Fruit fly (Drosophila melanogaster) whole organism, embryonic: Measurements from ENCODE around the gene CanB.
A peak's percentile ranks its signal among the peaks of the same experiment; 100 is the strongest.

ENCODE experiments used
- ATbp ChIP-seq: fragments of 200-800 bp; sonication (Bioruptor generic); optimal IDR thresholded peaks from 2 replicates; lab custom pipeline; 2017; ENCODE audit warnings: missing biosample characterization, mild to moderate bottlenecking, missing genetic modification characterization, missing genetic modification reagents
- Blimp-1 ChIP-seq: fragments of 200-800 bp; sonication (Bioruptor generic); optimal IDR thresholded peaks from 3 replicates; lab custom pipeline; 2018; ENCODE audit warnings: missing biosample characterization, missing genetic modification characterization, mild to moderate bottlenecking, moderate library complexity, missing genetic modification reagents
- CG10321 ChIP-seq: fragments of 200-800 bp; sonication (Bioruptor generic); IDR thresholded peaks from 2 replicates; pipeline ENCODE4 v1.3.6; 2022; ENCODE audit warnings: missing biosample characterization, missing genetic modification characterization
- CG10654 ChIP-seq: fragments of 200-800 bp; sonication (Bioruptor generic); optimal IDR thresholded peaks from 2 replicates; lab custom pipeline; 2016; ENCODE audit warnings: missing biosample characterization, missing genetic modification characterization
- CG10959 ChIP-seq: fragments of 200-800 bp; sonication (Bioruptor generic); IDR thresholded peaks from 2 replicates; pipeline ENCODE4 v1.3.6; 2022; ENCODE audit warnings: missing biosample characterization, missing genetic modification characterization
- CG11696 ChIP-seq: fragments of 200-800 bp; sonication (Bioruptor generic); IDR thresholded peaks from 2 replicates; pipeline ENCODE4 v1.3.6; 2022; ENCODE audit warnings: missing biosample characterization, missing genetic modification characterization
- CG12236 ChIP-seq: fragments of 200-800 bp; sonication (Bioruptor generic); optimal IDR thresholded peaks from 2 replicates; lab custom pipeline; 2016; ENCODE audit warnings: missing biosample characterization, missing genetic modification characterization
- CG1233 ChIP-seq: fragments of 200-800 bp; sonication (Bioruptor generic); optimal IDR thresholded peaks from 4 replicates; lab custom pipeline; 2018; ENCODE audit warnings: missing biosample characterization, mild to moderate bottlenecking, missing genetic modification characterization
- CG13624 ChIP-seq: fragments of 200-800 bp; sonication (Bioruptor generic); optimal IDR thresholded peaks from 2 replicates; lab custom pipeline; 2016; ENCODE audit warnings: missing biosample characterization, missing genetic modification characterization
- CG18476 ChIP-seq: fragments of 200-800 bp; sonication (Bioruptor generic); optimal IDR thresholded peaks from 2 replicates; lab custom pipeline; 2016; ENCODE audit warnings: missing biosample characterization, mild to moderate bottlenecking, missing genetic modification characterization
- CG18619 ChIP-seq: fragments of 200-800 bp; sonication (Bioruptor generic); optimal IDR thresholded peaks from 3 replicates; lab custom pipeline; 2017; ENCODE audit warnings: missing biosample characterization, mild to moderate bottlenecking, missing genetic modification characterization
- CG2120 ChIP-seq: fragments of 200-800 bp; sonication (Bioruptor generic); optimal IDR thresholded peaks from 3 replicates; lab custom pipeline; 2016; ENCODE audit warnings: missing biosample characterization, missing genetic modification characterization
- CG30431 ChIP-seq: fragments of 200-800 bp; sonication (Bioruptor generic); optimal IDR thresholded peaks from 2 replicates; lab custom pipeline; 2017; ENCODE audit warnings: missing biosample characterization, missing genetic modification characterization
- CG3281 ChIP-seq: fragments of 200-800 bp; sonication (Bioruptor generic); optimal IDR thresholded peaks from 3 replicates; lab custom pipeline; 2017; ENCODE audit warnings: missing biosample characterization, mild to moderate bottlenecking, missing genetic modification characterization
- CG34224 ChIP-seq: fragments of 200-800 bp; sonication (Bioruptor generic); IDR thresholded peaks from 3 replicates; pipeline ENCODE4 v1.3.6; 2022; ENCODE audit warnings: missing biosample characterization, missing genetic modification characterization; ENCODE audit not compliant: partially characterized antibody
- CG34376 ChIP-seq: fragments of 200-800 bp; sonication (Bioruptor generic); optimal IDR thresholded peaks from 2 replicates; lab custom pipeline; 2018; ENCODE audit warnings: missing biosample characterization, mild to moderate bottlenecking, missing genetic modification characterization
- CG3726 ChIP-seq: fragments of 200-800 bp; sonication (Bioruptor generic); IDR thresholded peaks from 3 replicates; pipeline ENCODE4, ENCODE4 v1.3.6; 2022; ENCODE audit warnings: missing biosample characterization, missing genetic modification characterization
- CG3995 ChIP-seq: fragments of 200-800 bp; sonication (Bioruptor generic); optimal IDR thresholded peaks from 3 replicates; lab custom pipeline; 2016; ENCODE audit warnings: missing biosample characterization, missing genetic modification characterization
- CG4404 ChIP-seq: fragments of 200-800 bp; sonication (Bioruptor generic); IDR thresholded peaks from 2 replicates; pipeline ENCODE4 v1.3.6; 2022; ENCODE audit warnings: missing biosample characterization, missing genetic modification characterization
- CG6854 ChIP-seq: fragments of 200-800 bp; sonication (Bioruptor generic); optimal IDR thresholded peaks from 3 replicates; lab custom pipeline; 2017; ENCODE audit warnings: missing biosample characterization, mild to moderate bottlenecking, missing genetic modification characterization
- CG7745 ChIP-seq: fragments of 200-800 bp; sonication (Bioruptor generic); optimal IDR thresholded peaks from 2 replicates; lab custom pipeline; 2018; ENCODE audit warnings: missing biosample characterization, mild to moderate bottlenecking, missing genetic modification characterization, moderate library complexity
- Dek ChIP-seq: fragments of 200-800 bp; sonication (Bioruptor generic); optimal IDR thresholded peaks from 3 replicates; lab custom pipeline; 2019; ENCODE audit warnings: missing biosample characterization, mild to moderate bottlenecking, missing genetic modification characterization, moderate library complexity
- Doc3 ChIP-seq: fragments of 200-800 bp; sonication (Bioruptor generic); IDR thresholded peaks from 3 replicates; pipeline ENCODE4 v1.3.6; 2022; ENCODE audit warnings: missing biosample characterization, missing genetic modification characterization; ENCODE audit not compliant: partially characterized antibody
- Elba2 ChIP-seq: fragments of 200-800 bp; sonication (Bioruptor generic); optimal IDR thresholded peaks from 3 replicates; lab custom pipeline; 2016; ENCODE audit warnings: missing biosample characterization, missing genetic modification characterization
- Fer3 ChIP-seq: fragments of 200-800 bp; sonication (Bioruptor generic); optimal IDR thresholded peaks from 2 replicates; lab custom pipeline; 2018; ENCODE audit warnings: missing biosample characterization, mild to moderate bottlenecking, missing genetic modification characterization, moderate library complexity
- H2.0 ChIP-seq: fragments of 200-800 bp; sonication (Bioruptor generic); IDR thresholded peaks from 2 replicates; pipeline ENCODE4 v1.3.6; 2022; ENCODE audit warnings: missing biosample characterization, missing genetic modification characterization
- HLH3B ChIP-seq: fragments of 200-800 bp; sonication (Bioruptor generic); IDR thresholded peaks from 2 replicates; pipeline ENCODE4 v1.3.6; 2022; ENCODE audit warnings: missing biosample characterization, missing genetic modification characterization
- Hmx ChIP-seq: fragments of 200-800 bp; sonication (Bioruptor generic); optimal IDR thresholded peaks from 2 replicates; lab custom pipeline; 2016; ENCODE audit warnings: missing biosample characterization, missing genetic modification characterization
- Hsf ChIP-seq: fragments of 200-800 bp; sonication (Bioruptor generic); optimal IDR thresholded peaks from 3 replicates; lab custom pipeline; 2016; ENCODE audit warnings: missing biosample characterization, missing genetic modification characterization
- Scr ChIP-seq: fragments of 200-800 bp; sonication (Bioruptor generic); IDR thresholded peaks from 2 replicates; pipeline ENCODE4 v1.3.6; 2022; ENCODE audit warnings: missing biosample characterization, missing genetic modification characterization; ENCODE audit not compliant: partially characterized antibody
- al ChIP-seq: fragments of 200-800 bp; sonication (Bioruptor generic); IDR thresholded peaks from 2 replicates; pipeline ENCODE4 v1.3.6; 2022; ENCODE audit warnings: missing biosample characterization, missing genetic modification characterization
- amos ChIP-seq: fragments of 200-800 bp; sonication (Bioruptor generic); IDR thresholded peaks from 2 replicates; pipeline ENCODE4 v1.3.6; 2022; ENCODE audit warnings: missing biosample characterization, missing genetic modification characterization; ENCODE audit not compliant: partially characterized antibody
- ase ChIP-seq: fragments of 200-800 bp; sonication (Bioruptor generic); IDR thresholded peaks from 3 replicates; pipeline ENCODE4 v1.3.6; 2022; ENCODE audit warnings: missing biosample characterization, missing genetic modification characterization
- ash1 ChIP-seq: fragments of 200-800 bp; sonication (Bioruptor generic); optimal IDR thresholded peaks from 2 replicates; lab custom pipeline; 2018; ENCODE audit warnings: missing biosample characterization, mild to moderate bottlenecking, missing genetic modification characterization
- bigmax ChIP-seq: fragments of 200-800 bp; sonication (Bioruptor generic); optimal IDR thresholded peaks from 2 replicates; lab custom pipeline; 2018; ENCODE audit warnings: missing biosample characterization, mild to moderate bottlenecking, missing genetic modification characterization
- chm ChIP-seq: fragments of 200-800 bp; sonication (Bioruptor generic); IDR thresholded peaks from 2 replicates; pipeline ENCODE4 v1.3.6; 2022; ENCODE audit warnings: missing biosample characterization, missing genetic modification characterization
- dmrt11E ChIP-seq: fragments of 200-800 bp; sonication (Bioruptor generic); optimal IDR thresholded peaks from 3 replicates; lab custom pipeline; 2018; ENCODE audit warnings: missing biosample characterization, mild to moderate bottlenecking, missing genetic modification characterization, moderate library complexity
- fd96Cb ChIP-seq: fragments of 200-800 bp; sonication (Bioruptor generic); optimal IDR thresholded peaks from 2 replicates; lab custom pipeline; 2018; ENCODE audit warnings: missing biosample characterization, mild to moderate bottlenecking, missing genetic modification characterization, moderate library complexity
- fu2 ChIP-seq: fragments of 200-800 bp; sonication (Bioruptor generic); optimal IDR thresholded peaks from 2 replicates; lab custom pipeline; 2016; ENCODE audit warnings: missing biosample characterization, missing genetic modification characterization
- hbn ChIP-seq: fragments of 200-800 bp; sonication (Bioruptor generic); IDR thresholded peaks from 2 replicates; pipeline ENCODE4 v1.3.6; 2022; ENCODE audit warnings: missing biosample characterization, missing genetic modification characterization; ENCODE audit not compliant: partially characterized antibody
- hkb ChIP-seq, 2 experiments: fragments of 200-800 bp in 1 of 2; fragments of >200 bp in 1 of 2; sonication (Bioruptor generic) in 1 of 2; IDR thresholded peaks in 1 of 2; optimal IDR thresholded peaks in 1 of 2; 2 replicates each; pipeline versions ENCODE4 v1.3.6 to Lab custom; 2017 to 2022; ENCODE audit warnings: missing biosample characterization in 1 of 2, missing genetic modification characterization in 1 of 2
- lab ChIP-seq: fragments of 200-800 bp; sonication (Bioruptor generic); optimal IDR thresholded peaks from 3 replicates; lab custom pipeline; 2017; ENCODE audit warnings: missing biosample characterization, missing genetic modification characterization, mild to moderate bottlenecking, moderate library complexity, missing genetic modification reagents
- mld ChIP-seq: fragments of 200-800 bp; sonication (Bioruptor generic); IDR thresholded peaks from 3 replicates; pipeline ENCODE4 v1.3.6; 2022; ENCODE audit warnings: missing biosample characterization, missing genetic modification characterization; ENCODE audit not compliant: partially characterized antibody
- pzg ChIP-seq: fragments of 200-800 bp; sonication (Bioruptor generic); optimal IDR thresholded peaks from 3 replicates; lab custom pipeline; 2018; ENCODE audit warnings: missing biosample characterization, mild to moderate bottlenecking, missing genetic modification characterization, moderate library complexity
- ranshi ChIP-seq: fragments of 200-800 bp; sonication (Bioruptor generic); IDR thresholded peaks from 2 replicates; pipeline ENCODE4 v1.3.6; 2022; ENCODE audit warnings: missing biosample characterization, missing genetic modification characterization
- repo ChIP-seq: fragments of 200-800 bp; sonication (Bioruptor generic); optimal IDR thresholded peaks from 2 replicates; lab custom pipeline; 2016; ENCODE audit warnings: missing biosample characterization, missing genetic modification characterization
- scrt ChIP-seq: fragments of 200-800 bp; sonication (Bioruptor generic); optimal IDR thresholded peaks from 2 replicates; lab custom pipeline; 2018; ENCODE audit warnings: missing biosample characterization, mild to moderate bottlenecking, missing genetic modification characterization, moderate library complexity
- sd ChIP-seq: fragments of 200-800 bp; sonication (Bioruptor generic); optimal IDR thresholded peaks from 3 replicates; lab custom pipeline; 2018; ENCODE audit warnings: missing biosample characterization, mild to moderate bottlenecking, missing genetic modification characterization, moderate library complexity
- ttk ChIP-seq: fragments of 200-800 bp; sonication (Bioruptor generic); IDR thresholded peaks from 2 replicates; pipeline ENCODE4 v2.1.2; 2022; ENCODE audit warnings: missing biosample characterization, missing genetic modification characterization
- zen2 ChIP-seq: fragments of 200-800 bp; sonication (Bioruptor generic); IDR thresholded peaks from 3 replicates; pipeline ENCODE4 v1.3.6; 2022; ENCODE audit warnings: missing biosample characterization, missing genetic modification characterization; ENCODE audit not compliant: partially characterized antibody

The CanB gene

dm6 chrX:5336722-5337121 is 4.4 kb downstream of the CanB start (continued):
- TF ChIP-seq bigmax: no peak
- TF ChIP-seq CG3281: peak; percentile 76
- no peak for TF ChIP-seq CG4404 (GFP tag; lab: Robert Waterston, UW)
- no peak for TF ChIP-seq ash1 (GFP tag; lab: Kevin White, UChicago)
- TF ChIP-seq CG10321: no peak
- no peak for TF ChIP-seq CG12236 (GFP tag; lab: Kevin White, UChicago)
- no peak for TF ChIP-seq CG13624
- TF ChIP-seq al (GFP tag; lab: Robert Waterston, UW): no peak
- TF ChIP-seq CG34224 (GFP tag; lab: Robert Waterston, UW): no peak
- no peak for TF ChIP-seq Elba2 (GFP tag; lab: Kevin White, UChicago)
- no peak for TF ChIP-seq CG30431 (GFP tag; lab: Kevin White, UChicago)
- TF ChIP-seq CG3726 (GFP tag; lab: Robert Waterston, UW): no peak
- TF ChIP-seq hbn: no peak
- no peak for TF ChIP-seq ase (GFP tag; lab: Robert Waterston, UW)
- peak; percentile 51 for TF ChIP-seq scrt (GFP tag; lab: Kevin White, UChicago)
- TF ChIP-seq CG7745 (tag; lab: Kevin White, UChicago): no peak
- no peak for TF ChIP-seq pzg (GFP tag; lab: Kevin White, UChicago)
- peak; percentile 26 for TF ChIP-seq CG18619 (GFP tag; lab: Kevin White, UChicago)
- TF ChIP-seq Fer3 (tag; lab: Kevin White, UChicago): peak; percentile 56
- 0 out of 2 replicates have a peak, but pooled peaks have one; percentile 38 for TF ChIP-seq HLH3B
- peak; percentile 70 for TF ChIP-seq CG2120 (GFP tag; lab: Kevin White, UChicago)
- TF ChIP-seq fd96Cb (tag; lab: Kevin White, UChicago): peak; percentile 11
- peak; percentile 70 for TF ChIP-seq lab (GFP tag; lab: Kevin White, UChicago)
- TF ChIP-seq Scr (GFP tag; lab: Robert Waterston, UW): no peak
- TF ChIP-seq H2.0: no peak
- no peak for TF ChIP-seq chm (GFP tag; lab: Robert Waterston, UW)
- 0 out of 2 replicates have a peak, but pooled peaks have one; percentile 14 for TF ChIP-seq CG11696
- no peak for TF ChIP-seq amos
- TF ChIP-seq Hmx (GFP tag; lab: Kevin White, UChicago): no peak
- peak; percentile 40 for TF ChIP-seq CG1233 (GFP tag; lab: Kevin White, UChicago)
- TF ChIP-seq dmrt11E (tag; lab: Kevin White, UChicago): no peak
- TF ChIP-seq ranshi: no peak
- TF ChIP-seq CG10959 (GFP tag; lab: Robert Waterston, UW): no peak
- TF ChIP-seq Doc3 (GFP tag; lab: Robert Waterston, UW): no peak
- TF ChIP-seq CG6854 (GFP tag; lab: Kevin White, UChicago): peak; percentile 36
- TF ChIP-seq sd (tag; lab: Kevin White, UChicago): no peak
- TF ChIP-seq mld (GFP tag; lab: Robert Waterston, UW): no peak
- TF ChIP-seq fu2 (GFP tag; lab: Kevin White, UChicago): no peak
- no peak for TF ChIP-seq CG10654 (GFP tag; lab: Kevin White, UChicago)
- TF ChIP-seq repo (GFP tag; lab: Kevin White, UChicago): no peak
- TF ChIP-seq Hsf (GFP tag; lab: Kevin White, UChicago): peak; percentile 2
- peak; percentile 12 for TF ChIP-seq CG18476 (GFP tag; lab: Kevin White, UChicago)
- TF ChIP-seq ttk (GFP tag; lab: Robert Waterston, UW): no peak
- peak; percentile 59 for TF ChIP-seq Dek
- TF ChIP-seq CG3995: no peak
- peak; percentile 37 for TF ChIP-seq ATbp (GFP tag; lab: Kevin White, UChicago)
- no peak for TF ChIP-seq zen2
- TF ChIP-seq Blimp-1 (GFP tag; lab: Kevin White, UChicago): peak; percentile 5
- TF ChIP-seq hkb (optimal IDR thresholded peaks at IDR 0.05; lab: Kevin White, UChicago): no peak
- TF ChIP-seq hkb (GFP tag; IDR thresholded peaks at IDR 0.05; lab: Robert Waterston, UW): no peak; the same call in 1 of the 2 replicates
- TF ChIP-seq CG34376 (GFP tag; lab: Kevin White, UChicago): peak; percentile 36
